Worm (Caenorhabditis elegans) whole organism, L1 larva: ENCODE results near the gene srg-2.

Source experiments
- C16A3.4 ChIP-seq: fragments of 150-350 bp; optimal IDR thresholded peaks from 2 replicates; lab custom pipeline; 2014; ENCODE audit warnings: missing biosample characterization, missing genetic modification characterization
- aha-1 ChIP-seq: fragments of 150-350 bp; optimal IDR thresholded peaks from 2 replicates; lab custom pipeline; 2014; ENCODE audit warnings: missing biosample characterization, missing genetic modification characterization
- aly-2 ChIP-seq: fragments of 150-350 bp; optimal IDR thresholded peaks from 2 replicates; lab custom pipeline; 2014; ENCODE audit warnings: missing biosample characterization, missing genetic modification characterization
- blmp-1 ChIP-seq: fragments of 150-350 bp; optimal IDR thresholded peaks from 2 replicates; lab custom pipeline; 2014; ENCODE audit warnings: missing biosample characterization, missing genetic modification characterization
- ceh-63 ChIP-seq: fragments of 200-800 bp; sonication (Bioruptor generic); optimal IDR thresholded peaks from 2 replicates; lab custom pipeline; 2018; ENCODE audit warnings: mild to moderate bottlenecking, missing genetic modification characterization, missing compliant biosample characterization
- ceh-8 ChIP-seq: fragments of 200-800 bp; sonication (Bioruptor generic); optimal IDR thresholded peaks from 2 replicates; lab custom pipeline; 2018; ENCODE audit warnings: mild to moderate bottlenecking, missing genetic modification characterization, moderate library complexity, missing compliant biosample characterization
- ceh-82 ChIP-seq, 3 experiments: fragments of 150-350 bp in 1 of 3; sonication (generic microtip) in 2 of 3; optimal IDR thresholded peaks; 2 replicates each; lab custom pipeline; 2014 to 2017; ENCODE audit warnings: missing biosample characterization in 3 of 3, missing genetic modification characterization in 3 of 3
- ceh-90 ChIP-seq: sonication (generic microtip); optimal IDR thresholded peaks from 2 replicates; lab custom pipeline; 2016; ENCODE audit warnings: missing genetic modification characterization, missing compliant biosample characterization
- ces-1 ChIP-seq: fragments of 150-350 bp; optimal IDR thresholded peaks from 2 replicates; lab custom pipeline; 2014; ENCODE audit warnings: missing biosample characterization, missing genetic modification reagents, missing genetic modification characterization
- dsc-1 ChIP-seq: sonication (generic microtip); optimal IDR thresholded peaks from 2 replicates; lab custom pipeline; 2016; ENCODE audit warnings: mild to moderate bottlenecking, missing genetic modification characterization, missing compliant biosample characterization
- egl-27 ChIP-seq, 2 experiments: fragments of 150-350 bp in 1 of 2; sonication (generic microtip); optimal IDR thresholded peaks; 3 replicates each; lab custom pipeline; 2017 to 2018; ENCODE audit warnings: missing biosample characterization in 2 of 2, missing genetic modification characterization in 2 of 2, missing genetic modification reagents in 2 of 2
- elt-2 ChIP-seq: sonication (generic microtip); optimal IDR thresholded peaks from 2 replicates; lab custom pipeline; 2016; ENCODE audit warnings: missing genetic modification characterization, mild to moderate bottlenecking, inconsistent platforms, missing compliant biosample characterization, missing genetic modification reagents
- ets-5 ChIP-seq: fragments of 200-800 bp; sonication (Bioruptor generic); IDR thresholded peaks from 2 replicates; pipeline ENCODE4 v1.3.6; 2022; ENCODE audit warnings: missing genetic modification characterization, missing compliant biosample characterization
- fkh-10 ChIP-seq: sonication (generic microtip); optimal IDR thresholded peaks from 2 replicates; lab custom pipeline; 2017; ENCODE audit warnings: missing biosample characterization, missing genetic modification reagents, missing genetic modification characterization
- fos-1 ChIP-seq: fragments of 150-350 bp; optimal IDR thresholded peaks from 2 replicates; lab custom pipeline; 2014; ENCODE audit warnings: missing biosample characterization, missing genetic modification characterization
- hlh-4 ChIP-seq: sonication (generic microtip); optimal IDR thresholded peaks from 2 replicates; lab custom pipeline; 2016; ENCODE audit warnings: mild to moderate bottlenecking, missing genetic modification characterization, missing compliant biosample characterization
- hpl-2 ChIP-seq: fragments of 150-350 bp; optimal IDR thresholded peaks from 2 replicates; lab custom pipeline; 2014; ENCODE audit warnings: missing biosample characterization, missing genetic modification reagents, missing genetic modification characterization
- irx-1 ChIP-seq: sonication (generic microtip); optimal IDR thresholded peaks from 2 replicates; lab custom pipeline; 2016; ENCODE audit warnings: missing genetic modification characterization, missing compliant biosample characterization
- isw-1 ChIP-seq: fragments of 200-800 bp; sonication (Bioruptor generic); IDR thresholded peaks from 2 replicates; pipeline ENCODE4 v1.3.6; 2022; ENCODE audit warnings: missing genetic modification characterization, missing compliant biosample characterization
- lin-15B ChIP-seq: fragments of 150-350 bp; sonication (generic microtip); optimal IDR thresholded peaks from 3 replicates; lab custom pipeline; 2014; ENCODE audit warnings: missing biosample characterization, missing genetic modification characterization
- lin-35 ChIP-seq, 2 experiments: fragments of 150-350 bp; optimal IDR thresholded peaks; 2 replicates each; lab custom pipeline; 2014; ENCODE audit warnings: missing biosample characterization in 2 of 2, missing genetic modification characterization in 2 of 2, missing genetic modification reagents in 2 of 2
- lir-3 ChIP-seq: sonication (generic microtip); optimal IDR thresholded peaks from 2 replicates; lab custom pipeline; 2016; ENCODE audit warnings: mild to moderate bottlenecking, missing genetic modification characterization, moderate library complexity, missing compliant biosample characterization; ENCODE audit not compliant: poor library complexity
- lsy-2 ChIP-seq, 2 experiments: fragments of 150-350 bp; optimal IDR thresholded peaks; 2 replicates each; lab custom pipeline; 2014; ENCODE audit warnings: missing biosample characterization in 2 of 2, missing genetic modification characterization in 2 of 2
- mdl-1 ChIP-seq, 2 experiments: fragments of 150-350 bp; optimal IDR thresholded peaks; 2 replicates each; lab custom pipeline; 2014 to 2017; ENCODE audit warnings: missing biosample characterization in 2 of 2, missing genetic modification characterization in 2 of 2, inconsistent platforms in 1 of 2
- mef-2 ChIP-seq: fragments of 150-350 bp; optimal IDR thresholded peaks from 2 replicates; lab custom pipeline; 2014; ENCODE audit warnings: missing biosample characterization, missing genetic modification characterization
- nhr-11 ChIP-seq: fragments of 150-350 bp; optimal IDR thresholded peaks from 2 replicates; lab custom pipeline; 2014; ENCODE audit warnings: missing biosample characterization, missing genetic modification characterization
- nhr-19 ChIP-seq: fragments of 200-800 bp; sonication (Bioruptor generic); conservative IDR thresholded peaks from 2 replicates; pipeline ENCODE4 v1.3.6; 2022; ENCODE audit warnings: missing genetic modification characterization, missing compliant biosample characterization
- nhr-237 ChIP-seq: fragments of 150-350 bp; optimal IDR thresholded peaks from 2 replicates; lab custom pipeline; 2014; ENCODE audit warnings: missing biosample characterization, missing genetic modification characterization
- nhr-28 ChIP-seq: fragments of 150-350 bp; optimal IDR thresholded peaks from 2 replicates; lab custom pipeline; 2014; ENCODE audit warnings: missing biosample characterization, missing genetic modification characterization
- nhr-47 ChIP-seq: sonication (generic microtip); optimal IDR thresholded peaks from 2 replicates; lab custom pipeline; 2016; ENCODE audit warnings: mild to moderate bottlenecking, missing genetic modification characterization, moderate library complexity, missing compliant biosample characterization
- nhr-71 ChIP-seq: sonication (generic microtip); optimal IDR thresholded peaks from 2 replicates; lab custom pipeline; 2016; ENCODE audit warnings: mild to moderate bottlenecking, missing genetic modification characterization, moderate library complexity, missing compliant biosample characterization
- nhr-84 ChIP-seq: sonication (generic microtip); optimal IDR thresholded peaks from 2 replicates; lab custom pipeline; 2017; ENCODE audit warnings: missing biosample characterization, missing genetic modification characterization
- pag-3 ChIP-seq: sonication (generic microtip); optimal IDR thresholded peaks from 2 replicates; lab custom pipeline; 2017; ENCODE audit warnings: missing genetic modification characterization, mild to moderate bottlenecking, missing compliant biosample characterization, antibody characterized with exemption, borderline replicate concordance; ENCODE audit not compliant: insufficient read depth
- rnt-1 ChIP-seq: sonication (generic microtip); optimal IDR thresholded peaks from 2 replicates; lab custom pipeline; 2016; ENCODE audit warnings: mild to moderate bottlenecking, missing genetic modification characterization, moderate library complexity, missing compliant biosample characterization
- skn-1 ChIP-seq: fragments of 150-350 bp; optimal IDR thresholded peaks from 2 replicates; lab custom pipeline; 2014; ENCODE audit warnings: missing biosample characterization, missing genetic modification characterization
- snpc-4 ChIP-seq: fragments of 150-350 bp; optimal IDR thresholded peaks from 2 replicates; lab custom pipeline; 2014; ENCODE audit warnings: missing biosample characterization, missing genetic modification characterization
- snu-23 ChIP-seq: sonication (generic microtip); optimal IDR thresholded peaks from 2 replicates; lab custom pipeline; 2016; ENCODE audit warnings: missing genetic modification characterization, missing compliant biosample characterization
- sox-4 ChIP-seq: sonication (generic microtip); optimal IDR thresholded peaks from 2 replicates; lab custom pipeline; 2016; ENCODE audit warnings: missing genetic modification characterization, missing compliant biosample characterization
- sup-37 ChIP-seq: fragments of 200-800 bp; sonication (Bioruptor generic); optimal IDR thresholded peaks from 2 replicates; lab custom pipeline; 2018; ENCODE audit warnings: mild to moderate bottlenecking, missing genetic modification characterization, missing compliant biosample characterization
- swsn-7 ChIP-seq: sonication (generic microtip); optimal IDR thresholded peaks from 2 replicates; lab custom pipeline; 2016; ENCODE audit warnings: missing genetic modification characterization, missing compliant biosample characterization
- tbx-2 ChIP-seq: sonication (generic microtip); optimal IDR thresholded peaks from 2 replicates; lab custom pipeline; 2016; ENCODE audit warnings: missing genetic modification characterization, missing compliant biosample characterization
- tlp-1 ChIP-seq: fragments of 150-350 bp; optimal IDR thresholded peaks from 2 replicates; lab custom pipeline; 2014; ENCODE audit warnings: missing biosample characterization, missing genetic modification characterization
- unc-30 ChIP-seq: sonication (generic microtip); optimal IDR thresholded peaks from 2 replicates; lab custom pipeline; 2017; ENCODE audit warnings: missing biosample characterization, missing genetic modification characterization
- unc-62 ChIP-seq: fragments of 150-350 bp; optimal IDR thresholded peaks from 2 replicates; lab custom pipeline; 2014; ENCODE audit warnings: missing biosample characterization, missing genetic modification reagents, missing genetic modification characterization
- unc-86 ChIP-seq: sonication (generic microtip); optimal IDR thresholded peaks from 2 replicates; lab custom pipeline; 2016; ENCODE audit warnings: missing genetic modification characterization, missing compliant biosample characterization
- vab-15 ChIP-seq: sonication (generic microtip); optimal IDR thresholded peaks from 2 replicates; lab custom pipeline; 2017; ENCODE audit warnings: missing genotype, mild to moderate bottlenecking, missing genetic modification characterization, missing compliant biosample characterization
- zip-4 ChIP-seq: fragments of 200-800 bp; sonication (Bioruptor generic); optimal IDR thresholded peaks from 2 replicates; lab custom pipeline; 2018; ENCODE audit warnings: mild to moderate bottlenecking, missing genetic modification characterization, moderate library complexity, missing compliant biosample characterization
- ztf-4 ChIP-seq: fragments of 150-350 bp; optimal IDR thresholded peaks from 2 replicates; lab custom pipeline; 2014; ENCODE audit warnings: missing biosample characterization, missing genetic modification characterization

srg-2 gene

ce11 chrIII:6278301-6278827 is 18.3 kb upstream of the srg-2 start, which contains the start of gene C18F10.7 (continued):
- TF ChIP-seq nhr-71 (peak; percentile 89), ztf-4 (tag; lab: Kevin White, UChicago) (peak; percentile 43), tlp-1 (tag; lab: Kevin White, UChicago) (no peak), snpc-4 (peak; percentile 64), vab-15 (no peak), elt-2 (peak; percentile 61), C16A3.4 (peak; percentile 35), dsc-1 (peak; percentile 66), ceh-82 (tag; optimal IDR thresholded peaks at IDR 0.05; lab: Kevin White, UChicago) (peak; percentile 37 to 64 (median 38)), rnt-1 (tag; lab: Kevin White, UChicago) (peak; percentile 79), hpl-2 (GFP tag; lab: Kevin White, UChicago) (no peak), lin-15B (tag; lab: Kevin White, UChicago) (no peak), unc-62 (no peak), hlh-4 (tag; lab: Kevin White, UChicago) (no peak), irx-1 (peak; percentile 52), pag-3 (tag; lab: Kevin White, UChicago) (no peak), lin-35 (GFP tag; optimal IDR thresholded peaks at IDR 0.05; lab: Kevin White, UChicago) (peak; percentile 55 to 63), ceh-63 (GFP tag; lab: Kevin White, UChicago) (no peak), aha-1 (tag; lab: Kevin White, UChicago) (no peak), mdl-1 (tag; optimal IDR thresholded peaks at IDR 0.05; lab: Kevin White, UChicago) (peak in 1 of 2 experiments; percentile 90), zip-4 (no peak), ets-5 (GFP tag; lab: Robert Waterston, UW) (no peak), skn-1 (tag; lab: Kevin White, UChicago) (no peak), sup-37 (peak; percentile 3), nhr-28 (tag; lab: Kevin White, UChicago) (no peak), sox-4 (tag; lab: Kevin White, UChicago) (no peak), ceh-90 (no peak), ces-1 (GFP tag; lab: Kevin White, UChicago) (no peak), fkh-10 (GFP tag; lab: Kevin White, UChicago) (no peak), aly-2 (tag; lab: Kevin White, UChicago) (peak; percentile 24), mef-2 (peak; percentile 61), nhr-237 (tag; lab: Kevin White, UChicago) (no peak), isw-1 (GFP tag; lab: Robert Waterston, UW) (peak; percentile 30), fos-1 (tag; lab: Kevin White, UChicago) (peak; percentile 73), nhr-84 (tag; lab: Kevin White, UChicago) (no peak), nhr-47 (tag; lab: Kevin White, UChicago) (peak; percentile 73), blmp-1 (peak; percentile 49)

ce11 chrIII:6272868-6273267 is 12.9 kb upstream of the srg-2 start, which contains the start of gene C18F10.2:
Gene C18F10.2, plus strand, starts transcription at chrIII:6273168.
- no peak for TF ChIP-seq aha-1 (tag; lab: Kevin White, UChicago)
- no peak for TF ChIP-seq snu-23 (GFP tag; lab: Kevin White, UChicago)

ce11 chrIII:6270277-6270676 is 10.3 kb upstream of the srg-2 start, which contains the start of gene srg-3:
Gene srg-3, minus strand, starts transcription at chrIII:6270377.
- no peak for TF ChIP-seq irx-1
- no peak for TF ChIP-seq unc-62
- no peak for TF ChIP-seq unc-30 (tag; lab: Kevin White, UChicago)
- no peak for TF ChIP-seq ceh-8
- no peak for TF ChIP-seq isw-1 (GFP tag; lab: Robert Waterston, UW)
- TF ChIP-seq fos-1 (tag; lab: Kevin White, UChicago), result no peak
- no peak for TF ChIP-seq lsy-2 (tag; optimal IDR thresholded peaks at IDR 0.05; lab: Kevin White, UChicago)
- TF ChIP-seq aha-1 (tag; lab: Kevin White, UChicago), result no peak
- TF ChIP-seq nhr-19, result no peak
- TF ChIP-seq swsn-7 (tag; lab: Kevin White, UChicago), result no peak
- TF ChIP-seq nhr-11 (tag; lab: Kevin White, UChicago), result no peak
- no peak for TF ChIP-seq unc-86 (tag; lab: Kevin White, UChicago)
- no peak for TF ChIP-seq tbx-2 (tag; lab: Kevin White, UChicago)
- TF ChIP-seq lir-3 (tag; lab: Kevin White, UChicago), result no peak
- no peak for TF ChIP-seq egl-27 (tag; optimal IDR thresholded peaks at IDR 0.05; lab: Kevin White, UChicago)
- TF ChIP-seq ztf-4 (tag; lab: Kevin White, UChicago), result no peak
